Worm (Caenorhabditis elegans) whole organism, L2 larva: Measurements from ENCODE around the gene nhr-142.

Experiments
- C34F6.9 ChIP-seq: fragments of 150-350 bp; optimal IDR thresholded peaks from 2 replicates; lab custom pipeline; 2014; ENCODE audit warnings: missing biosample characterization, missing genetic modification characterization
- F13H6.1 ChIP-seq: sonication (generic microtip); optimal IDR thresholded peaks from 2 replicates; lab custom pipeline; 2016; ENCODE audit warnings: missing genetic modification characterization, missing compliant biosample characterization
- R02D3.7 ChIP-seq: fragments of 150-350 bp; optimal IDR thresholded peaks from 2 replicates; lab custom pipeline; 2014; ENCODE audit warnings: missing biosample characterization, missing genetic modification characterization
- ZK546.5 ChIP-seq: sonication (generic microtip); optimal IDR thresholded peaks from 2 replicates; lab custom pipeline; 2017; ENCODE audit warnings: missing biosample characterization, missing genetic modification characterization
- aly-2 ChIP-seq: fragments of 150-350 bp; optimal IDR thresholded peaks from 2 replicates; lab custom pipeline; 2014; ENCODE audit warnings: missing biosample characterization, missing genetic modification characterization
- ama-1 ChIP-seq: fragments of 150-350 bp; optimal IDR thresholded peaks from 2 replicates; lab custom pipeline; 2018; ENCODE audit warnings: inconsistent platforms
- blmp-1 ChIP-seq: sonication (generic microtip); optimal IDR thresholded peaks from 2 replicates; lab custom pipeline; 2017; ENCODE audit warnings: missing genetic modification characterization, mild to moderate bottlenecking, missing compliant biosample characterization, antibody characterized with exemption, moderate library complexity; ENCODE audit not compliant: insufficient read depth
- ceh-82 ChIP-seq: fragments of 150-350 bp; optimal IDR thresholded peaks from 2 replicates; lab custom pipeline; 2014; ENCODE audit warnings: missing biosample characterization, missing genetic modification characterization
- dmd-4 ChIP-seq: sonication (generic microtip); optimal IDR thresholded peaks from 2 replicates; lab custom pipeline; 2017; ENCODE audit warnings: missing biosample characterization, missing genetic modification characterization
- elt-1 ChIP-seq: fragments of 150-350 bp; optimal IDR thresholded peaks from 2 replicates; lab custom pipeline; 2014; ENCODE audit warnings: missing biosample characterization, missing genetic modification characterization
- fos-1 ChIP-seq: fragments of 150-350 bp; optimal IDR thresholded peaks from 2 replicates; lab custom pipeline; 2014; ENCODE audit warnings: missing biosample characterization, missing genetic modification characterization
- gmeb-1 ChIP-seq: fragments of 150-350 bp; optimal IDR thresholded peaks from 2 replicates; lab custom pipeline; 2014; ENCODE audit warnings: missing biosample characterization, missing genetic modification characterization
- lin-11 ChIP-seq: fragments of 150-350 bp; sonication (generic microtip); optimal IDR thresholded peaks from 2 replicates; lab custom pipeline; 2014; ENCODE audit warnings: missing biosample characterization, missing genetic modification characterization, inconsistent platforms, mixed read lengths
- lin-13 ChIP-seq: fragments of 150-350 bp; optimal IDR thresholded peaks from 2 replicates; lab custom pipeline; 2014; ENCODE audit warnings: missing biosample characterization, missing genetic modification reagents, missing genetic modification characterization
- lin-39 ChIP-seq: fragments of 150-350 bp; optimal IDR thresholded peaks from 2 replicates; lab custom pipeline; 2014; ENCODE audit warnings: missing biosample characterization, missing genetic modification reagents, missing genetic modification characterization
- mab-5 ChIP-seq: fragments of 150-350 bp; optimal IDR thresholded peaks from 2 replicates; lab custom pipeline; 2014; ENCODE audit warnings: missing biosample characterization, missing genetic modification characterization
- mbf-1 ChIP-seq: sonication (generic microtip); optimal IDR thresholded peaks from 2 replicates; lab custom pipeline; 2017; ENCODE audit warnings: missing biosample characterization, missing genetic modification characterization
- nhr-129 ChIP-seq: fragments of 150-350 bp; optimal IDR thresholded peaks from 2 replicates; lab custom pipeline; 2014; ENCODE audit warnings: missing biosample characterization, missing genetic modification characterization
- nhr-21 ChIP-seq: fragments of 150-350 bp; optimal IDR thresholded peaks from 2 replicates; lab custom pipeline; 2014; ENCODE audit warnings: missing biosample characterization, missing genetic modification characterization
- nhr-23 ChIP-seq: fragments of 150-350 bp; optimal IDR thresholded peaks from 2 replicates; lab custom pipeline; 2014; ENCODE audit warnings: missing biosample characterization, missing genetic modification reagents, missing genetic modification characterization
- nhr-237 ChIP-seq: fragments of 150-350 bp; optimal IDR thresholded peaks from 2 replicates; lab custom pipeline; 2014; ENCODE audit warnings: missing biosample characterization, missing genetic modification characterization
- nhr-25 ChIP-seq: fragments of 150-350 bp; sonication (generic microtip); optimal IDR thresholded peaks from 3 replicates; lab custom pipeline; 2014; ENCODE audit warnings: missing biosample characterization, missing genetic modification characterization
- nhr-6 ChIP-seq: fragments of 150-350 bp; optimal IDR thresholded peaks from 2 replicates; lab custom pipeline; 2014; ENCODE audit warnings: missing biosample characterization, missing genetic modification characterization
- peb-1 ChIP-seq: fragments of 150-350 bp; optimal IDR thresholded peaks from 2 replicates; lab custom pipeline; 2014; ENCODE audit warnings: missing biosample characterization, missing genetic modification characterization
- skn-1 ChIP-seq: sonication (generic microtip); optimal IDR thresholded peaks from 2 replicates; lab custom pipeline; 2017; ENCODE audit warnings: missing biosample characterization, missing genetic modification characterization
- sma-3 ChIP-seq: sonication (generic microtip); optimal IDR thresholded peaks from 2 replicates; lab custom pipeline; 2016; ENCODE audit warnings: missing genetic modification reagents, missing genetic modification characterization, missing compliant biosample characterization
- snpc-4 ChIP-seq: fragments of 150-350 bp; optimal IDR thresholded peaks from 2 replicates; lab custom pipeline; 2014; ENCODE audit warnings: missing biosample characterization, missing genetic modification characterization
- unc-39 ChIP-seq: fragments of 150-350 bp; optimal IDR thresholded peaks from 2 replicates; lab custom pipeline; 2014; ENCODE audit warnings: missing biosample characterization, missing genetic modification characterization
- ztf-1 ChIP-seq: fragments of 200-800 bp; sonication (Bioruptor generic); conservative IDR thresholded peaks from 2 replicates; pipeline ENCODE4 v1.3.6; 2022; ENCODE audit warnings: missing genetic modification characterization, missing compliant biosample characterization
- ztf-4 ChIP-seq: fragments of 150-350 bp; optimal IDR thresholded peaks from 2 replicates; lab custom pipeline; 2014; ENCODE audit warnings: missing biosample characterization, missing genetic modification characterization

Gene nhr-142

ce11 chrV:5746237-5746636 is 44.1 kb downstream of the nhr-142 start:
- TF ChIP-seq nhr-6 (tag; lab: Kevin White, UChicago) (no peak), mab-5 (tag; lab: Kevin White, UChicago) (no peak), skn-1 (tag; lab: Kevin White, UChicago) (no peak)

ce11 chrV:5741237-5741636 is 49.1 kb downstream of the nhr-142 start:
- TF ChIP-seq ztf-1 (GFP tag; lab: Robert Waterston, UW) (no peak), ama-1 (no peak), sma-3 (GFP tag; lab: Kevin White, UChicago) (no peak), mbf-1 (tag; lab: Kevin White, UChicago) (no peak), nhr-21 (no peak), blmp-1 (tag; lab: Kevin White, UChicago) (no peak)

- no peak for TF ChIP-seq dmd-4 (tag; lab: Kevin White, UChicago)
- no peak for TF ChIP-seq gmeb-1 (tag; lab: Kevin White, UChicago)
- no peak for TF ChIP-seq unc-39 (tag; lab: Kevin White, UChicago)
- no peak for TF ChIP-seq nhr-21
- TF ChIP-seq mab-5 (tag; lab: Kevin White, UChicago) = no peak
- no peak for TF ChIP-seq skn-1 (tag; lab: Kevin White, UChicago)
- TF ChIP-seq aly-2 (tag; lab: Kevin White, UChicago) = no peak
- TF ChIP-seq ztf-1 (GFP tag; lab: Robert Waterston, UW) = no peak
- TF ChIP-seq nhr-25 (tag; lab: Kevin White, UChicago) = no peak
- TF ChIP-seq mbf-1 (tag; lab: Kevin White, UChicago) = no peak
- TF ChIP-seq fos-1 (tag; lab: Kevin White, UChicago) = no peak
- no peak for TF ChIP-seq lin-39
- TF ChIP-seq ceh-82 (tag; lab: Kevin White, UChicago) = no peak
- no peak for TF ChIP-seq C34F6.9 (tag; lab: Kevin White, UChicago)
- TF ChIP-seq elt-1 (tag; lab: Kevin White, UChicago) = no peak
- TF ChIP-seq nhr-237 (tag; lab: Kevin White, UChicago) = no peak
- no peak for TF ChIP-seq snpc-4 (tag; lab: Kevin White, UChicago)
- no peak for TF ChIP-seq lin-13 (GFP tag; lab: Kevin White, UChicago)
- TF ChIP-seq, all 48 proteins: peak for 0
Observed at ce11 chrV:5739438-5739837, 50.9 kb downstream of the nhr-142 start.

ce11 chrV:5736068-5736467 is 54.3 kb downstream of the nhr-142 start, which contains the start of gene K09H11.6:
K09H11.6 (minus strand) TSS chrV:5736168.
- TF ChIP-seq F13H6.1 (tag; lab: Kevin White, UChicago) (no peak), nhr-21 (no peak), sma-3 (GFP tag; lab: Kevin White, UChicago) (no peak), ama-1 (no peak), ceh-82 (tag; lab: Kevin White, UChicago) (no peak), unc-39 (tag; lab: Kevin White, UChicago) (no peak), nhr-25 (tag; lab: Kevin White, UChicago) (no peak), lin-11 (tag; lab: Kevin White, UChicago) (no peak), peb-1 (tag; lab: Kevin White, UChicago) (no peak), nhr-23 (tag; lab: Kevin White, UChicago) (no peak), ZK546.5 (no peak), blmp-1 (tag; lab: Kevin White, UChicago) (no peak), ztf-1 (GFP tag; lab: Robert Waterston, UW) (no peak), mab-5 (tag; lab: Kevin White, UChicago) (no peak), nhr-129 (no peak), ztf-4 (no peak), R02D3.7 (tag; lab: Kevin White, UChicago) (no peak)
